Worm (Caenorhabditis elegans) whole organism, early embryonic: ENCODE measurements around the gene cfp-1.

Experiments used
- F13C5.2 ChIP-seq: sonication (generic microtip); optimal IDR thresholded peaks from 2 replicates; lab custom pipeline; 2017; ENCODE audit warnings: mild to moderate bottlenecking, missing genetic modification characterization, inconsistent platforms, missing compliant biosample characterization
- ama-1 ChIP-seq: fragments of 150-350 bp; optimal IDR thresholded peaks from 2 replicates; lab custom pipeline; 2014
- ceh-13 ChIP-seq: fragments of 200-800 bp; sonication (Bioruptor generic); optimal IDR thresholded peaks from 2 replicates; lab custom pipeline; 2018; ENCODE audit warnings: mild to moderate bottlenecking, missing genetic modification characterization, missing compliant biosample characterization
- ets-7 ChIP-seq: sonication (generic microtip); optimal IDR thresholded peaks from 2 replicates; lab custom pipeline; 2016; ENCODE audit warnings: missing genotype, missing genetic modification characterization, missing compliant biosample characterization
- sea-1 ChIP-seq: fragments of 200-800 bp; sonication (Bioruptor generic); conservative IDR thresholded peaks from 2 replicates; pipeline ENCODE4 v1.3.6; 2022; ENCODE audit warnings: missing genetic modification characterization, missing compliant biosample characterization
- tbx-11 ChIP-seq: fragments of 200-800 bp; sonication (Bioruptor generic); IDR thresholded peaks from 2 replicates; pipeline ENCODE4 v1.3.6; 2022; ENCODE audit warnings: missing genetic modification characterization, missing compliant biosample characterization

DNA sequence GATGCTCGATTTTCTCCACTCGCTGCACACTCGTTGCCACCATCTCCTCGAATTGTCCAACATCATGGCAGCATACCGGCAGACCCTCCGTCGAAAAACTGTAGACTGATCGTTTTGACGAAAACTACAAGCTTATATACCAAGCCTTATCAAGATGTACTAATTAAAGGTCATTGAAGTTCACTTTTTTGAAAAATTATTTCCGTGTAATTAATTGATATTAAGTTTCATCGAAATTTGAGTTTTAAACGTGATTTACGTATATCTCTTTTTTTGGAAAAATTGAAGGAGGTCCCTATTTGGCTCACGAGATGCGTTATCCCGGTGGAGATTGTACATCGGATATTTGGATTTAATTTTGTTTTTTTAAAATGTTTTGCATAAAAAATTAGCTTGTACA is 16.6 kb upstream of the cfp-1 start, which contains the start of gene Y37A1B.4:
- TF ChIP-seq ama-1 (no peak), tbx-11 (GFP tag; lab: Robert Waterston, UW) (no peak), ets-7 (tag; lab: Kevin White, UChicago) (no peak), F13C5.2 (tag; lab: Kevin White, UChicago) (no peak), sea-1 (GFP tag; lab: Robert Waterston, UW) (no peak), ceh-13 (GFP tag; lab: Kevin White, UChicago) (no peak)
